Fruit fly (Drosophila melanogaster) whole organism, embryonic: ENCODE data around the gene mRpL35.

Experiments
- Atf-2 ChIP-seq: fragments of 200-800 bp; sonication (Bioruptor generic); optimal IDR thresholded peaks from 2 replicates; lab custom pipeline; 2016; ENCODE audit warnings: missing biosample characterization, missing genetic modification characterization
- Blimp-1 ChIP-seq: fragments of 200-800 bp; sonication (Bioruptor generic); optimal IDR thresholded peaks from 3 replicates; lab custom pipeline; 2018; ENCODE audit warnings: missing biosample characterization, missing genetic modification characterization, mild to moderate bottlenecking, moderate library complexity, missing genetic modification reagents
- Bteb2 ChIP-seq: fragments of 200-800 bp; sonication (Bioruptor generic); optimal IDR thresholded peaks from 2 replicates; lab custom pipeline; 2016; ENCODE audit warnings: missing biosample characterization, missing genetic modification characterization
- CG10267 ChIP-seq: fragments of 200-800 bp; sonication (Bioruptor generic); optimal IDR thresholded peaks from 2 replicates; lab custom pipeline; 2018; ENCODE audit warnings: missing biosample characterization, mild to moderate bottlenecking, missing genetic modification characterization, moderate library complexity
- CG10959 ChIP-seq: fragments of 200-800 bp; sonication (Bioruptor generic); IDR thresholded peaks from 2 replicates; pipeline ENCODE4 v1.3.6; 2022; ENCODE audit warnings: missing biosample characterization, missing genetic modification characterization
- CG1233 ChIP-seq: fragments of 200-800 bp; sonication (Bioruptor generic); optimal IDR thresholded peaks from 4 replicates; lab custom pipeline; 2018; ENCODE audit warnings: missing biosample characterization, mild to moderate bottlenecking, missing genetic modification characterization
- CG13624 ChIP-seq: fragments of 200-800 bp; sonication (Bioruptor generic); optimal IDR thresholded peaks from 2 replicates; lab custom pipeline; 2016; ENCODE audit warnings: missing biosample characterization, missing genetic modification characterization
- CG14710 ChIP-seq: fragments of 200-800 bp; sonication (Bioruptor generic); optimal IDR thresholded peaks from 3 replicates; lab custom pipeline; 2019; ENCODE audit warnings: missing biosample characterization, mild to moderate bottlenecking, missing genetic modification characterization, moderate library complexity
- CG15073 ChIP-seq: fragments of 200-800 bp; sonication (Bioruptor generic); optimal IDR thresholded peaks from 2 replicates; lab custom pipeline; 2016; ENCODE audit warnings: missing biosample characterization, missing genetic modification characterization
- CG1603 ChIP-seq: fragments of 200-800 bp; sonication (Bioruptor generic); optimal IDR thresholded peaks from 2 replicates; lab custom pipeline; 2019; ENCODE audit warnings: missing biosample characterization, mild to moderate bottlenecking, missing genetic modification characterization, moderate library complexity
- CG17361 ChIP-seq: fragments of 200-800 bp; sonication (Bioruptor generic); IDR thresholded peaks from 3 replicates; pipeline ENCODE4 v1.3.6; 2022; ENCODE audit warnings: missing biosample characterization, missing genetic modification characterization
- CG17385 ChIP-seq: fragments of 200-800 bp; sonication (Bioruptor generic); optimal IDR thresholded peaks from 3 replicates; lab custom pipeline; 2018; ENCODE audit warnings: missing biosample characterization, mild to moderate bottlenecking, missing genetic modification characterization
- CG17568 ChIP-seq: fragments of 200-800 bp; sonication (Bioruptor generic); optimal IDR thresholded peaks from 2 replicates; lab custom pipeline; 2018; ENCODE audit warnings: missing biosample characterization, mild to moderate bottlenecking, missing genetic modification characterization, moderate library complexity
- CG18764 ChIP-seq: fragments of 200-800 bp; sonication (Bioruptor generic); optimal IDR thresholded peaks from 3 replicates; lab custom pipeline; 2016; ENCODE audit warnings: missing biosample characterization, missing genetic modification characterization
- CG3065 ChIP-seq: fragments of 200-800 bp; sonication (Bioruptor generic); optimal IDR thresholded peaks from 2 replicates; lab custom pipeline; 2016; ENCODE audit warnings: missing biosample characterization, missing genetic modification characterization
- CG3847 ChIP-seq: fragments of 200-800 bp; sonication (Bioruptor generic); IDR thresholded peaks from 2 replicates; pipeline ENCODE4 v1.3.6; 2022; ENCODE audit warnings: missing biosample characterization, missing genetic modification characterization
- CG3995 ChIP-seq: fragments of 200-800 bp; sonication (Bioruptor generic); optimal IDR thresholded peaks from 3 replicates; lab custom pipeline; 2016; ENCODE audit warnings: missing biosample characterization, missing genetic modification characterization
- CG4328 ChIP-seq: fragments of 200-800 bp; sonication (Bioruptor generic); optimal IDR thresholded peaks from 3 replicates; lab custom pipeline; 2017; ENCODE audit warnings: missing biosample characterization, missing genetic modification reagents, missing genetic modification characterization
- CG4360 ChIP-seq: fragments of 200-800 bp; sonication (Bioruptor generic); IDR thresholded peaks from 2 replicates; pipeline ENCODE4 v1.3.6; 2022; ENCODE audit warnings: missing biosample characterization, missing genetic modification characterization
- CG4820 ChIP-seq: fragments of 200-800 bp; sonication (Bioruptor generic); optimal IDR thresholded peaks from 3 replicates; lab custom pipeline; 2016; ENCODE audit warnings: missing biosample characterization, missing genetic modification characterization
- CG6254 ChIP-seq: fragments of 200-800 bp; sonication (Bioruptor generic); optimal IDR thresholded peaks from 3 replicates; lab custom pipeline; 2017; ENCODE audit warnings: mild to moderate bottlenecking, missing biosample characterization, missing genetic modification reagents, missing genetic modification characterization
- CG6654 ChIP-seq: fragments of 200-800 bp; sonication (Bioruptor generic); optimal IDR thresholded peaks from 2 replicates; lab custom pipeline; 2017; ENCODE audit warnings: missing biosample characterization, mild to moderate bottlenecking, missing genetic modification characterization
- CG7372 ChIP-seq: fragments of 200-800 bp; sonication (Bioruptor generic); IDR thresholded peaks from 2 replicates; pipeline ENCODE4 v1.3.6; 2022; ENCODE audit warnings: missing biosample characterization, missing genetic modification characterization
- CG9797 ChIP-seq: fragments of 200-800 bp; sonication (Bioruptor generic); optimal IDR thresholded peaks from 3 replicates; lab custom pipeline; 2018; ENCODE audit warnings: missing biosample characterization, mild to moderate bottlenecking, missing genetic modification characterization
- CoRest ChIP-seq: fragments of 200-800 bp; sonication (Bioruptor generic); optimal IDR thresholded peaks from 3 replicates; lab custom pipeline; 2018; ENCODE audit warnings: missing biosample characterization, mild to moderate bottlenecking, missing genetic modification characterization, moderate library complexity
- HLH3B ChIP-seq: fragments of 200-800 bp; sonication (Bioruptor generic); IDR thresholded peaks from 2 replicates; pipeline ENCODE4 v1.3.6; 2022; ENCODE audit warnings: missing biosample characterization, missing genetic modification characterization
- Hr39 ChIP-seq: fragments of >200 bp; optimal IDR thresholded peaks from 2 replicates; lab custom pipeline; 2017
- Mrtf ChIP-seq: fragments of 200-800 bp; sonication (Bioruptor generic); IDR thresholded peaks from 3 replicates; pipeline ENCODE4 v1.3.6; 2022; ENCODE audit warnings: missing biosample characterization, missing genetic modification characterization
- Myb ChIP-seq: fragments of 200-800 bp; sonication (Bioruptor generic); optimal IDR thresholded peaks from 2 replicates; lab custom pipeline; 2016; ENCODE audit warnings: missing biosample characterization, missing genetic modification characterization
- Nf-YB ChIP-seq: fragments of 200-800 bp; sonication (Bioruptor generic); optimal IDR thresholded peaks from 3 replicates; lab custom pipeline; 2019; ENCODE audit warnings: missing biosample characterization, mild to moderate bottlenecking, missing genetic modification characterization, moderate library complexity
- Rfx ChIP-seq: fragments of 200-800 bp; sonication (Bioruptor generic); IDR thresholded peaks from 2 replicates; pipeline ENCODE4 v1.3.6; 2022; ENCODE audit warnings: missing biosample characterization, missing genetic modification characterization
- Sry-δ ChIP-seq: fragments of 200-800 bp; sonication (Bioruptor generic); optimal IDR thresholded peaks from 2 replicates; lab custom pipeline; 2016; ENCODE audit warnings: missing biosample characterization, missing genetic modification characterization
- Tbp ChIP-seq: fragments of >200 bp; optimal IDR thresholded peaks from 2 replicates; lab custom pipeline; 2018; ENCODE audit warnings: missing biosample characterization, missing genetic modification characterization
- da ChIP-seq: fragments of 200-800 bp; sonication (Bioruptor generic); optimal IDR thresholded peaks from 2 replicates; lab custom pipeline; 2016; ENCODE audit warnings: missing biosample characterization, missing genetic modification characterization
- dan ChIP-seq: fragments of 200-800 bp; sonication (Bioruptor generic); IDR thresholded peaks from 2 replicates; pipeline ENCODE4 v1.3.6; 2022; ENCODE audit warnings: missing biosample characterization, missing genetic modification characterization
- dati ChIP-seq: fragments of 200-800 bp; sonication (Bioruptor generic); IDR thresholded peaks from 2 replicates; pipeline ENCODE4 v1.3.6; 2022; ENCODE audit warnings: missing biosample characterization, missing genetic modification characterization
- disco-r ChIP-seq: fragments of 200-800 bp; sonication (Bioruptor generic); optimal IDR thresholded peaks from 2 replicates; lab custom pipeline; 2016; ENCODE audit warnings: missing biosample characterization, missing genetic modification characterization
- exex ChIP-seq: fragments of 200-800 bp; sonication (Bioruptor generic); optimal IDR thresholded peaks from 4 replicates; lab custom pipeline; 2018; ENCODE audit warnings: missing biosample characterization, mild to moderate bottlenecking, missing genetic modification characterization, moderate library complexity
- fd64A ChIP-seq: fragments of 200-800 bp; sonication (Bioruptor generic); optimal IDR thresholded peaks from 3 replicates; lab custom pipeline; 2018; ENCODE audit warnings: missing biosample characterization, mild to moderate bottlenecking, missing genetic modification characterization
- gce ChIP-seq: fragments of 200-800 bp; sonication (Bioruptor generic); IDR thresholded peaks from 3 replicates; pipeline ENCODE4 v1.3.6; 2022; ENCODE audit warnings: missing biosample characterization, missing genetic modification characterization
- lmd ChIP-seq: fragments of 200-800 bp; sonication (Bioruptor generic); IDR thresholded peaks from 2 replicates; pipeline ENCODE4 v1.3.6; 2022; ENCODE audit warnings: missing biosample characterization, missing genetic modification characterization
- lov ChIP-seq, 2 experiments: fragments of 200-800 bp in 1 of 2; fragments of >200 bp in 1 of 2; sonication (Bioruptor generic) in 1 of 2; IDR thresholded peaks in 1 of 2; optimal IDR thresholded peaks in 1 of 2; 2 replicates in 1 of 2; 3 replicates in 1 of 2; pipeline versions ENCODE4 v1.3.6 to Lab custom; 2017 to 2022; ENCODE audit warnings: missing biosample characterization in 1 of 2, missing genetic modification characterization in 1 of 2
- nerfin-2 ChIP-seq: fragments of 200-800 bp; sonication (Bioruptor generic); IDR thresholded peaks from 2 replicates; pipeline ENCODE4 v1.3.6; 2022; ENCODE audit warnings: missing biosample characterization, missing genetic modification characterization; ENCODE audit not compliant: partially characterized antibody
- odd ChIP-seq: fragments of 200-800 bp; sonication (Bioruptor generic); optimal IDR thresholded peaks from 2 replicates; lab custom pipeline; 2017; ENCODE audit warnings: missing biosample characterization, mild to moderate bottlenecking, missing genetic modification characterization
- pan ChIP-seq, 4 experiments: fragments of >200 bp in 3 of 4; fragments of 200-800 bp in 1 of 4; sonication (Bioruptor generic) in 1 of 4; optimal IDR thresholded peaks in 3 of 4; IDR thresholded peaks in 1 of 4; 2 replicates each; pipeline versions ENCODE4 v1.3.6 to Lab custom; 2017 to 2022; ENCODE audit warnings: missing biosample characterization in 2 of 4, missing genetic modification characterization in 2 of 4, mixed read lengths in 1 of 4
- pzg ChIP-seq: fragments of 200-800 bp; sonication (Bioruptor generic); optimal IDR thresholded peaks from 3 replicates; lab custom pipeline; 2018; ENCODE audit warnings: missing biosample characterization, mild to moderate bottlenecking, missing genetic modification characterization, moderate library complexity
- so ChIP-seq: fragments of 200-800 bp; sonication (Bioruptor generic); IDR thresholded peaks from 3 replicates; pipeline ENCODE4 v1.3.6; 2022; ENCODE audit warnings: missing biosample characterization, missing genetic modification characterization
- wek ChIP-seq: fragments of 200-800 bp; sonication (Bioruptor generic); optimal IDR thresholded peaks from 3 replicates; lab custom pipeline; 2018; ENCODE audit warnings: missing biosample characterization, mild to moderate bottlenecking, missing genetic modification characterization, moderate library complexity
- zen2 ChIP-seq: fragments of 200-800 bp; sonication (Bioruptor generic); IDR thresholded peaks from 3 replicates; pipeline ENCODE4 v1.3.6; 2022; ENCODE audit warnings: missing biosample characterization, missing genetic modification characterization; ENCODE audit not compliant: partially characterized antibody
- zf30C ChIP-seq: fragments of 200-800 bp; sonication (Bioruptor generic); optimal IDR thresholded peaks from 3 replicates; lab custom pipeline; 2018; ENCODE audit warnings: missing biosample characterization, mild to moderate bottlenecking, missing genetic modification characterization
- zfh2 ChIP-seq: fragments of 200-800 bp; sonication (Bioruptor generic); optimal IDR thresholded peaks from 2 replicates; lab custom pipeline; 2016; ENCODE audit warnings: missing biosample characterization, missing genetic modification characterization

mRpL35 gene

DNA sequence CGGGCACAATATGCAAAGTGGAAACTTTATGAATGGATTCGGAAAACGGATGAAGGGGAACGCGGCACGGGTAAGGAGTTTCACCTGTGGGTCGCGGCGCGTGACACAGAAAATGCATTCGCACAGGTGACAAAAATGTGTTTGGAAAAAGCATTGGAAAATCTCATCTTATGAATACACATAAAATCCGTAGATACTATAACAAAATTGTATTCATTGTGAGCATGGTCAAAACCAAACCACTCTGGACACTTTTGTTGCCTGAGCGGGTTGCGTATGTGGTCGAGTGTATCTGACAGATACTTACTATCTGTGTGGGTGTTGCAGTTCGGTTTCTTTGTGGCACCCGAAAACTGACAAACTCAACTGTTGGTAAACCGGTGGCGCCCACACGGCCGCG lies 16.2 kb downstream of the mRpL35 start (continued):
- TF ChIP-seq Myb (GFP tag; lab: Kevin White, UChicago) (no peak), Blimp-1 (GFP tag; lab: Kevin White, UChicago) (no peak), zen2 (GFP tag; lab: Robert Waterston, UW) (no peak), CoRest (tag; lab: Kevin White, UChicago) (peak; percentile 27), Tbp (GFP tag; lab: Kevin White, UChicago) (no peak), lov (optimal IDR thresholded peaks at IDR 0.05; lab: Kevin White, UChicago) (no peak), lov (GFP tag; IDR thresholded peaks at IDR 0.05; lab: Robert Waterston, UW) (peak; percentile 82; the same call in 2 of the 3 replicates), gce (GFP tag; lab: Robert Waterston, UW) (no peak), dati (GFP tag; lab: Robert Waterston, UW) (no peak), CG9797 (GFP tag; lab: Kevin White, UChicago) (no peak), Mrtf (GFP tag; lab: Robert Waterston, UW) (0 out of 3 replicates have a peak, but pooled peaks have one; percentile 45), CG4328 (GFP tag; lab: Kevin White, UChicago) (no peak), da (GFP tag; lab: Kevin White, UChicago) (no peak), Bteb2 (GFP tag; lab: Kevin White, UChicago) (no peak), wek (GFP tag; lab: Kevin White, UChicago) (no peak), CG7372 (GFP tag; lab: Robert Waterston, UW) (no peak), pzg (no peak), CG6654 (GFP tag; lab: Kevin White, UChicago) (no peak), lmd (GFP tag; lab: Robert Waterston, UW) (peak; percentile 57), CG3995 (GFP tag; lab: Kevin White, UChicago) (no peak), pan (optimal IDR thresholded peaks at IDR 0.05; lab: Kevin White, UChicago) (no peak), pan (GFP tag; optimal IDR thresholded peaks at IDR 0.05 in 1 of 2, IDR thresholded peaks at IDR 0.05 in 1 of 2) (peak in 1 of 2 experiments; percentile 79), CG17361 (GFP tag; lab: Robert Waterston, UW) (0 out of 3 replicates have a peak, but pooled peaks have one; percentile 42), CG4360 (GFP tag; lab: Robert Waterston, UW) (peak; percentile 54), CG15073 (GFP tag; lab: Kevin White, UChicago) (no peak), fd64A (GFP tag; lab: Kevin White, UChicago) (peak; percentile 5), CG13624 (GFP tag; lab: Kevin White, UChicago) (peak; percentile 2), odd (GFP tag; lab: Kevin White, UChicago) (no peak), CG6254 (GFP tag; lab: Kevin White, UChicago) (no peak), zf30C (GFP tag; lab: Kevin White, UChicago) (no peak), CG17568 (GFP tag; lab: Kevin White, UChicago) (no peak), CG14710 (tag; lab: Kevin White, UChicago) (peak; percentile 18), HLH3B (peak; percentile 82), Rfx (GFP tag; lab: Robert Waterston, UW) (0 out of 2 replicates have a peak, but pooled peaks have one; percentile 21), CG4820 (GFP tag; lab: Kevin White, UChicago) (peak; percentile 18), CG1233 (GFP tag; lab: Kevin White, UChicago) (peak; percentile 24), Sry-δ (GFP tag; lab: Kevin White, UChicago) (no peak), zfh2 (GFP tag; lab: Kevin White, UChicago) (no peak), CG10267 (tag; lab: Kevin White, UChicago) (no peak), CG10959 (GFP tag; lab: Robert Waterston, UW) (no peak), dan (GFP tag; lab: Robert Waterston, UW) (no peak), so (GFP tag; lab: Robert Waterston, UW) (peak; percentile 69; the same call in 1 of the 3 replicates), Hr39 (no peak), exex (tag; lab: Kevin White, UChicago) (no peak), CG18764 (GFP tag; lab: Kevin White, UChicago) (no peak), CG3065 (GFP tag; lab: Kevin White, UChicago) (no peak), CG3847 (GFP tag; lab: Robert Waterston, UW) (peak; percentile 34; the same call in 1 of the 2 replicates), CG1603 (tag; lab: Kevin White, UChicago) (no peak), disco-r (GFP tag; lab: Kevin White, UChicago) (no peak), CG17385 (peak; percentile 44), nerfin-2 (no peak), Nf-YB (GFP tag; lab: Kevin White, UChicago) (no peak), Atf-2 (no peak)
